Fruit fly (Drosophila melanogaster): ENCODE data around the gene ush.

The ush gene

DNA sequence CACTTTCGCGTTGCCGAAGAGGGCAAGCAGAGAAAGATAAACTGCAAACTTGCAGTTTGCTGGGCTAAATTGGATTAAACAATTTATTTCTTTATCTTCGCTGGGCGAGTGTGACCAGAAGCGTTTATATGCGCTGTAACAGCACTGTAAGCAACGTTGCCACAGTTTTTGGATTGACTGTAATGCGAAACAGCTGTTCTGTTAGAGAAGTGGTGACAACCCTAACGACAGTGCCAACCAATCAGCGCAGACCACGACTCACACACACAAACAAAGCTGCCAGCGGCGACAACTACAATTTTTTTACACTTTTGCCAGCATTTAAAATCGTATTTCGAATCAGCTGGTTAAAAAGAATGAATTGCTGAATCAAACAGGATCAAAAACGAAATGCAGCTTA, 23.1 kb upstream of the ush start, which contains the start of the genes crq and shv (continued):
- no peak for TF ChIP-seq CG43689 (GFP tag; IDR thresholded peaks at IDR 0.05)
- TF ChIP-seq ato (GFP tag; IDR thresholded peaks at IDR 0.05; ENCODE audit: partially characterized antibody): 0 out of 2 replicates have a peak, but pooled peaks have one; percentile 30
- TF ChIP-seq sna (GFP tag; IDR thresholded peaks at IDR 0.05; ENCODE audit: partially characterized antibody): no peak; the same call in 1 of the 2 replicates
- no peak for TF ChIP-seq btn (GFP tag; optimal IDR thresholded peaks at IDR 0.05)
- TF ChIP-seq Sin3A (optimal IDR thresholded peaks at IDR 0.05): peak; percentile 32
- TF ChIP-seq Opbp (GFP tag; IDR thresholded peaks at IDR 0.05; ENCODE audit: partially characterized antibody): peak; percentile 36; the same call in 1 of the 3 replicates
- TF ChIP-seq Rx (GFP tag; IDR thresholded peaks at IDR 0.05): no peak
- no peak for TF ChIP-seq prd (optimal IDR thresholded peaks at IDR 0.05)
- TF ChIP-seq prd (GFP tag; IDR thresholded peaks at IDR 0.05): no peak
- TF ChIP-seq CG8924 (tag; optimal IDR thresholded peaks at IDR 0.05): peak; percentile 52
- TF ChIP-seq CG15514 (GFP tag; optimal IDR thresholded peaks at IDR 0.05): peak; percentile 47
- peak; percentile 12 for TF ChIP-seq ftz-f1 (GFP tag; optimal IDR thresholded peaks at IDR 0.05)
- TF ChIP-seq slbo (GFP tag; IDR thresholded peaks at IDR 0.05): no peak
- TF ChIP-seq Elba2 (GFP tag; optimal IDR thresholded peaks at IDR 0.05): peak; percentile 63
- TF ChIP-seq CG31365 (tag; optimal IDR thresholded peaks at IDR 0.05): no peak
- TF ChIP-seq croc (GFP tag; conservative IDR thresholded peaks at IDR 0.05): no peak
- TF ChIP-seq ci (GFP tag; IDR thresholded peaks at IDR 0.05): 0 out of 3 replicates have a peak, but pooled peaks have one; percentile 11
- TF ChIP-seq lov (optimal IDR thresholded peaks at IDR 0.05): no peak
- TF ChIP-seq lov (GFP tag; IDR thresholded peaks at IDR 0.05): no peak
- TF ChIP-seq CG33557 (GFP tag; optimal IDR thresholded peaks at IDR 0.05): peak; percentile 32
- TF ChIP-seq CG2116 (GFP tag; optimal IDR thresholded peaks at IDR 0.05): peak; percentile 42
- peak; percentile 24 for TF ChIP-seq CG15601 (tag; optimal IDR thresholded peaks at IDR 0.05)
- peak; percentile 31 for TF ChIP-seq CG10267 (tag; optimal IDR thresholded peaks at IDR 0.05)
- TF ChIP-seq CG3847 (GFP tag; IDR thresholded peaks at IDR 0.05): peak; percentile 33; the same call in 1 of the 2 replicates
- TF ChIP-seq ash1 (GFP tag; optimal IDR thresholded peaks at IDR 0.05): no peak
- no peak for TF ChIP-seq stc (GFP tag; IDR thresholded peaks at IDR 0.05)
- peak in 1 of 2 experiments; percentile 16 for TF ChIP-seq insv (GFP tag; optimal IDR thresholded peaks at IDR 0.05)
- TF ChIP-seq CG6689 (GFP tag; IDR thresholded peaks at IDR 0.05): no peak
- peak; percentile 54 for TF ChIP-seq trem (tag; optimal IDR thresholded peaks at IDR 0.05)
- TF ChIP-seq knrl (GFP tag; IDR thresholded peaks at IDR 0.05; ENCODE audit: partially characterized antibody): no peak
- TF ChIP-seq stwl (tag; optimal IDR thresholded peaks at IDR 0.05): peak; percentile 95
- TF ChIP-seq CG14710 (tag; optimal IDR thresholded peaks at IDR 0.05): peak; percentile 50
- peak; percentile 85 for TF ChIP-seq CG9797 (GFP tag; optimal IDR thresholded peaks at IDR 0.05)
- peak; percentile 47 for TF ChIP-seq Dp (GFP tag; optimal IDR thresholded peaks at IDR 0.05)
- TF ChIP-seq CG2129 (GFP tag; IDR thresholded peaks at IDR 0.05; ENCODE audit: partially characterized antibody): no peak
- peak; percentile 84 for TF ChIP-seq Lhr (GFP tag; optimal IDR thresholded peaks at IDR 0.05)
- no peak for TF ChIP-seq CG6254 (GFP tag; optimal IDR thresholded peaks at IDR 0.05)
- peak; percentile 72 for TF ChIP-seq CG4617 (GFP tag; optimal IDR thresholded peaks at IDR 0.05; ENCODE audit: borderline replicate concordance)
- TF ChIP-seq Myb (GFP tag; optimal IDR thresholded peaks at IDR 0.05): peak; percentile 54
- peak; percentile 61 for TF ChIP-seq gfzf (GFP tag; optimal IDR thresholded peaks at IDR 0.05)
- TF ChIP-seq CG16813 (GFP tag; IDR thresholded peaks at IDR 0.05; ENCODE audit: partially characterized antibody): 0 out of 3 replicates have a peak, but pooled peaks have one; percentile 20
- no peak for TF ChIP-seq gce (GFP tag; IDR thresholded peaks at IDR 0.05)
- no peak for TF ChIP-seq dysf (GFP tag; IDR thresholded peaks at IDR 0.05)
- peak; percentile 40 for TF ChIP-seq Hmr (GFP tag; optimal IDR thresholded peaks at IDR 0.05)
- TF ChIP-seq CG13287 (GFP tag; IDR thresholded peaks at IDR 0.05; ENCODE audit: partially characterized antibody): peak; percentile 72
- peak; percentile 37; the same call in 1 of the 2 replicates for TF ChIP-seq E2f2 (GFP tag; IDR thresholded peaks at IDR 0.05)
- peak; percentile 8 for TF ChIP-seq nmo (GFP tag; optimal IDR thresholded peaks at IDR 0.05)
- TF ChIP-seq CG17829 (tag; optimal IDR thresholded peaks at IDR 0.05): peak; percentile 43
- TF ChIP-seq HmgZ (tag; optimal IDR thresholded peaks at IDR 0.05): peak; percentile 66
- no peak for TF ChIP-seq Fer2 (tag; optimal IDR thresholded peaks at IDR 0.05)

Measured in whole organism, embryonic.